Worm (Caenorhabditis elegans): Measurements from ENCODE around the gene C55A6.3.

DNA sequence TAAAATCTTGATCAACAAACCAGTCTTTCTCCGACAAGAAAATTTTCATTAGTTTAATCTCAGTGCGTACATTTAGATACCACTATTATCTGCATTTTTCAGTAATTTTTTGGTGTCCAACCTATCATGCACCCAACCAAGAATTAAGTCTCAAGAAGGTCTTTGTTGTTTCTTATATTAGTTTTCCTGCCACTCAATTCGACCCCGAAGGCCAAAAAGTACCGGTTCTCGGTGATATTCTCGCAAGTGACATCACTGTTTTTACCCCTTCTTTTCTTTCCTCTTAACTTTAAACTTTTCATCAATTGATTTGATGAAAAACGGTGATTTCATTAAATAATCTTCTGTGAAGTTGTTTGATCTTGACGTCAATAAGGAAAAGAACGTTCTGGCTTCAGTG, 30.2 kb upstream of the C55A6.3 start, which contains the start of gene F38B7.2:
- TF ChIP-seq ama-1 (optimal IDR thresholded peaks at IDR 0.05) (no peak), B0310.2 (tag; optimal IDR thresholded peaks at IDR 0.05) (no peak), tra-4 (tag; optimal IDR thresholded peaks at IDR 0.05) (no peak), aly-1 (tag; optimal IDR thresholded peaks at IDR 0.05) (no peak), flt-1 (GFP tag; IDR thresholded peaks at IDR 0.05) (no peak), hnd-1 (tag; optimal IDR thresholded peaks at IDR 0.05) (no peak), ets-7 (tag; optimal IDR thresholded peaks at IDR 0.05) (no peak), F13C5.2 (tag; optimal IDR thresholded peaks at IDR 0.05) (no peak), tbx-11 (GFP tag; IDR thresholded peaks at IDR 0.05) (no peak), pes-1 (GFP tag; IDR thresholded peaks at IDR 0.05) (no peak), ceh-13 (GFP tag; optimal IDR thresholded peaks at IDR 0.05) (no peak), hmg-4 (GFP tag; optimal IDR thresholded peaks at IDR 0.05) (no peak), hmbx-1 (tag; optimal IDR thresholded peaks at IDR 0.05) (no peak), tbx-37 (GFP tag; conservative IDR thresholded peaks at IDR 0.05) (no peak)
